Worm (Caenorhabditis elegans) whole organism, mixed stage, embryonic: ENCODE measurements around the gene ddl-2.

Experiments used
- M03D4.4 ChIP-seq: sonication (generic microtip); optimal IDR thresholded peaks from 2 replicates; lab custom pipeline; 2017; ENCODE audit warnings: mild to moderate bottlenecking, missing genetic modification characterization, missing compliant biosample characterization
- bed-3 ChIP-seq: fragments of 200-800 bp; sonication (Bioruptor generic); optimal IDR thresholded peaks from 3 replicates; lab custom pipeline; 2018; ENCODE audit warnings: mild to moderate bottlenecking, missing genetic modification characterization, moderate library complexity, missing compliant biosample characterization
- blmp-1 ChIP-seq: fragments of 150-350 bp; optimal IDR thresholded peaks from 2 replicates; lab custom pipeline; 2014; ENCODE audit warnings: missing biosample characterization, missing genetic modification characterization
- ceh-39 ChIP-seq: fragments of 150-350 bp; optimal IDR thresholded peaks from 2 replicates; lab custom pipeline; 2014; ENCODE audit warnings: missing biosample characterization, missing genetic modification characterization
- ceh-83 ChIP-seq: fragments of 200-800 bp; sonication (Bioruptor generic); optimal IDR thresholded peaks from 2 replicates; lab custom pipeline; 2018; ENCODE audit warnings: mild to moderate bottlenecking, missing genetic modification characterization, missing compliant biosample characterization
- ces-1 ChIP-seq: fragments of 150-350 bp; optimal IDR thresholded peaks from 2 replicates; lab custom pipeline; 2014; ENCODE audit warnings: missing biosample characterization, missing genetic modification reagents, missing genetic modification characterization
- cnd-1 ChIP-seq: fragments of 200-800 bp; sonication (Bioruptor generic); optimal IDR thresholded peaks from 2 replicates; lab custom pipeline; 2018; ENCODE audit warnings: mild to moderate bottlenecking, missing genetic modification characterization, missing compliant biosample characterization
- drap-1 ChIP-seq: fragments of 200-800 bp; sonication (Bioruptor generic); optimal IDR thresholded peaks from 3 replicates; lab custom pipeline; 2018; ENCODE audit warnings: mild to moderate bottlenecking, missing genetic modification characterization, missing compliant biosample characterization
- elt-3 ChIP-seq: fragments of 150-350 bp; optimal IDR thresholded peaks from 2 replicates; lab custom pipeline; 2014; ENCODE audit warnings: missing biosample characterization, missing genetic modification characterization
- flh-1 ChIP-seq: fragments of 200-800 bp; sonication (Bioruptor generic); optimal IDR thresholded peaks from 2 replicates; lab custom pipeline; 2018; ENCODE audit warnings: mild to moderate bottlenecking, missing genetic modification characterization, moderate library complexity, missing compliant biosample characterization
- ham-2 ChIP-seq: fragments of 200-800 bp; sonication (Bioruptor generic); optimal IDR thresholded peaks from 2 replicates; lab custom pipeline; 2018; ENCODE audit warnings: mild to moderate bottlenecking, missing genetic modification characterization, missing compliant biosample characterization
- hlh-1 ChIP-seq: fragments of 150-350 bp; optimal IDR thresholded peaks from 2 replicates; lab custom pipeline; 2014; ENCODE audit warnings: missing biosample characterization, missing genetic modification reagents, missing genetic modification characterization
- lin-13 ChIP-seq: fragments of 150-350 bp; optimal IDR thresholded peaks from 2 replicates; lab custom pipeline; 2014; ENCODE audit warnings: missing biosample characterization, missing genetic modification characterization
- lin-32 ChIP-seq: fragments of 200-800 bp; sonication (Bioruptor generic); optimal IDR thresholded peaks from 2 replicates; lab custom pipeline; 2018; ENCODE audit warnings: mild to moderate bottlenecking, missing genetic modification characterization, missing compliant biosample characterization
- lsy-2 ChIP-seq: fragments of 150-350 bp; optimal IDR thresholded peaks from 2 replicates; lab custom pipeline; 2014; ENCODE audit warnings: missing biosample characterization, missing genetic modification characterization
- mab-5 ChIP-seq: fragments of 150-350 bp; optimal IDR thresholded peaks from 2 replicates; lab custom pipeline; 2014; ENCODE audit warnings: missing biosample characterization, missing genetic modification characterization
- mep-1 ChIP-seq: fragments of 150-350 bp; optimal IDR thresholded peaks from 2 replicates; lab custom pipeline; 2017; ENCODE audit warnings: missing biosample characterization, missing genetic modification reagents, missing genetic modification characterization, inconsistent platforms
- nhr-12 ChIP-seq: fragments of 150-350 bp; optimal IDR thresholded peaks from 2 replicates; lab custom pipeline; 2014; ENCODE audit warnings: missing biosample characterization, missing genetic modification characterization
- nhr-2 ChIP-seq: fragments of 150-350 bp; optimal IDR thresholded peaks from 2 replicates; lab custom pipeline; 2014; ENCODE audit warnings: missing biosample characterization, missing genetic modification characterization
- nhr-237 ChIP-seq: fragments of 150-350 bp; optimal IDR thresholded peaks from 2 replicates; lab custom pipeline; 2014; ENCODE audit warnings: missing biosample characterization, missing genetic modification characterization
- nhr-28 ChIP-seq: fragments of 150-350 bp; optimal IDR thresholded peaks from 2 replicates; lab custom pipeline; 2014; ENCODE audit warnings: missing biosample characterization, missing genetic modification characterization
- nhr-76 ChIP-seq: sonication (generic microtip); optimal IDR thresholded peaks from 2 replicates; lab custom pipeline; 2017; ENCODE audit warnings: missing biosample characterization, missing genetic modification characterization
- pha-4 ChIP-seq: fragments of 150-350 bp; optimal IDR thresholded peaks from 2 replicates; lab custom pipeline; 2018; ENCODE audit warnings: missing biosample characterization, missing genetic modification reagents, missing genetic modification characterization
- sem-2 ChIP-seq: fragments of 200-800 bp; sonication (Bioruptor generic); optimal IDR thresholded peaks from 2 replicates; lab custom pipeline; 2018; ENCODE audit warnings: mild to moderate bottlenecking, missing genetic modification characterization, missing compliant biosample characterization
- snpc-4 ChIP-seq: fragments of 150-350 bp; optimal IDR thresholded peaks from 2 replicates; lab custom pipeline; 2014; ENCODE audit warnings: missing biosample characterization, missing genetic modification characterization
- sptf-1 ChIP-seq: sonication (generic microtip); optimal IDR thresholded peaks from 2 replicates; lab custom pipeline; 2017; ENCODE audit warnings: mild to moderate bottlenecking, missing genetic modification characterization, moderate library complexity, missing compliant biosample characterization
- tbx-8 ChIP-seq: fragments of 200-800 bp; sonication (Bioruptor generic); optimal IDR thresholded peaks from 2 replicates; lab custom pipeline; 2018; ENCODE audit warnings: mild to moderate bottlenecking, missing genetic modification characterization, moderate library complexity, missing compliant biosample characterization
- unc-120 ChIP-seq: sonication (generic microtip); optimal IDR thresholded peaks from 2 replicates; lab custom pipeline; 2017; ENCODE audit warnings: missing genetic modification characterization, missing compliant biosample characterization; ENCODE audit not compliant: poor library complexity, severe bottlenecking
- unc-39 ChIP-seq: fragments of 150-350 bp; optimal IDR thresholded peaks from 2 replicates; lab custom pipeline; 2014; ENCODE audit warnings: missing biosample characterization, missing genetic modification characterization
- unc-62 ChIP-seq: fragments of 150-350 bp; optimal IDR thresholded peaks from 2 replicates; lab custom pipeline; 2014; ENCODE audit warnings: missing biosample characterization, missing genetic modification reagents, missing genetic modification characterization
- zip-8 ChIP-seq: fragments of 150-350 bp; optimal IDR thresholded peaks from 2 replicates; lab custom pipeline; 2014; ENCODE audit warnings: missing biosample characterization, missing genetic modification characterization
- ztf-11 ChIP-seq: fragments of 150-350 bp; optimal IDR thresholded peaks from 2 replicates; lab custom pipeline; 2014; ENCODE audit warnings: missing biosample characterization, missing genetic modification characterization

The ddl-2 gene

ce11 chrII:13585655-13586170 lies 38.3 kb upstream of the ddl-2 start, which contains the start of gene Y48E1B.8:
Gene Y48E1B.8 (plus strand): TSS chrII:13585705.
- TF ChIP-seq nhr-28 (tag; lab: Kevin White, UChicago) (no peak), ces-1 (no peak), unc-62 (GFP tag; lab: Kevin White, UChicago) (no peak), ceh-83 (GFP tag; lab: Kevin White, UChicago) (no peak), nhr-76 (tag; lab: Kevin White, UChicago) (no peak), snpc-4 (tag; lab: Kevin White, UChicago) (no peak), zip-8 (tag; lab: Kevin White, UChicago) (no peak), ham-2 (GFP tag; lab: Kevin White, UChicago) (no peak), drap-1 (GFP tag; lab: Kevin White, UChicago) (no peak), elt-3 (tag; lab: Kevin White, UChicago) (no peak), pha-4 (tag; lab: Kevin White, UChicago) (no peak), nhr-237 (tag; lab: Kevin White, UChicago) (no peak)

DNA sequence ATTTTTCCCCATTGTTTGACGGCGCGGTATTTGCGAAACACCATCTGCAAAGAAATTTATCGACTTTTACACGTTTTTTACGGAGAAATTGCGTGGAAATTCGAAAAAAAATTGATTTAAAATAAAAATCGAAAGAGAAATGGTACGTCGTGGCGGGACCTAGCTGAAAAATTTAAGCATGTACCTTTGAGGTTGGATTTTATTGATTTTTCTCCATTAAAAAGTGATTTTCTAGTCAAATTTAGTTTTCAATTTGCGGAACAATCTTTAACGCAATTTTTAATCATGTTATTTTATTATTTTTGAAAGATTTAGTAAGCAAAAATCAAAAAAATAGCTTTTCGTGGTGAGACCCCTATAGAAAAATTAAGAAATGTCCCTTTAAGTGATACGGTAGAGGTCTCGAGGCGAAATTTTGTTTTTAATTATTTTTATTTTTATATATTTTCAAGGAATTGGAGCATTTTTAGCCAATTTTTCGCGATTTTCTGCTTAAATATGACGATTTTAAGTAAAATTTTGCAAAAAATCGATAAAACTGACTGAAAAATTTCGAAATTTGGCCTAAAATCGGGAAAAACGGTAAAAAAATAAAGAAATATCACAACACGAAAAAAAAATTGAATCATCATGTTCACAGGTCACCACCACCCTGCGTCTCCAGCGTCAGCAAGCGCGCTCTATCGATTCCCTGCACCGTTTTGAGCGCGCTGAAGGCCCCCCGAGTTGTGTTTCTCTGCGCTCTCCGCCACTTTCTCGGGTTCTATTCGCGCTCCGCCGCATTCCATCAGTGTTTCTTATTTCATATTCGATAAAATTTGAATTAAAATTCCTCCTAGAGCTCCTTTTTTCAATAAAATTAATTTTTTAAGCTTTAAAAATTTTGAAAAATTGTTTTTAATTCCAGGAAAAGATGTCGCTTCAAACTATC lies 27.8 kb upstream of the ddl-2 start, which contains the start of the genes mrpl-37 and lin-38:
Gene mrpl-37, minus strand, starts transcription at position 51 of the 931 bp plus-strand sequence.
Gene lin-38, plus strand, starts transcription at position 908 of the 931 bp plus-strand sequence.
- no peak for TF ChIP-seq flh-1 (GFP tag; lab: Kevin White, UChicago)
- peak; percentile 77 for TF ChIP-seq nhr-237 (tag; lab: Kevin White, UChicago)
- no peak for TF ChIP-seq nhr-28 (tag; lab: Kevin White, UChicago)
- no peak for TF ChIP-seq elt-3 (tag; lab: Kevin White, UChicago)
- TF ChIP-seq ceh-39 (tag; lab: Kevin White, UChicago), result peak; percentile 33
- TF ChIP-seq mep-1 (tag; lab: Kevin White, UChicago), result peak; percentile 92
- peak; percentile 60 for TF ChIP-seq lsy-2 (tag; lab: Kevin White, UChicago)
- TF ChIP-seq lin-13, result peak; percentile 53
- TF ChIP-seq drap-1 (GFP tag; lab: Kevin White, UChicago), result no peak
- no peak for TF ChIP-seq blmp-1 (tag; lab: Kevin White, UChicago)
- no peak for TF ChIP-seq nhr-12 (tag; lab: Kevin White, UChicago)
- peak; percentile 60 for TF ChIP-seq unc-120
- TF ChIP-seq unc-39 (tag; lab: Kevin White, UChicago), result no peak
- TF ChIP-seq hlh-1, result peak; percentile 49
- TF ChIP-seq pha-4 (tag; lab: Kevin White, UChicago), result peak; percentile 66
- TF ChIP-seq cnd-1 (tag; lab: Kevin White, UChicago), result no peak
- peak; percentile 75 for TF ChIP-seq ces-1
- TF ChIP-seq unc-62 (GFP tag; lab: Kevin White, UChicago), result no peak

ce11 chrII:13574395-13574794 lies 26.9 kb upstream of the ddl-2 start:
- TF ChIP-seq cnd-1 (tag; lab: Kevin White, UChicago) (no peak), drap-1 (GFP tag; lab: Kevin White, UChicago) (no peak), nhr-2 (tag; lab: Kevin White, UChicago) (no peak), ceh-39 (tag; lab: Kevin White, UChicago) (no peak)

- TF ChIP-seq sem-2 (GFP tag; lab: Kevin White, UChicago) (no peak), tbx-8 (GFP tag; lab: Kevin White, UChicago) (no peak), elt-3 (tag; lab: Kevin White, UChicago) (no peak), nhr-12 (tag; lab: Kevin White, UChicago) (no peak), unc-120 (no peak), lin-13 (no peak), mab-5 (tag; lab: Kevin White, UChicago) (no peak), mep-1 (tag; lab: Kevin White, UChicago) (no peak), zip-8 (tag; lab: Kevin White, UChicago) (no peak), pha-4 (tag; lab: Kevin White, UChicago) (no peak), ceh-83 (GFP tag; lab: Kevin White, UChicago) (no peak)
- TF ChIP-seq, all 35 proteins: peak for 0
These were observed 20.4 kb upstream of the ddl-2 start, which contains the start of gene Y48E1B.3 for ce11 chrII:13567871-13568270. Gene Y48E1B.3 (minus strand): TSS chrII:13567971.

- TF ChIP-seq pha-4 (tag; lab: Kevin White, UChicago) (no peak), bed-3 (GFP tag; lab: Kevin White, UChicago) (no peak), ztf-11 (no peak), ham-2 (GFP tag; lab: Kevin White, UChicago) (no peak), mab-5 (tag; lab: Kevin White, UChicago) (no peak), lin-32 (no peak), unc-39 (tag; lab: Kevin White, UChicago) (no peak), hlh-1 (no peak), unc-120 (no peak), mep-1 (tag; lab: Kevin White, UChicago) (no peak), M03D4.4 (tag; lab: Kevin White, UChicago) (no peak), unc-62 (GFP tag; lab: Kevin White, UChicago) (no peak), sptf-1 (tag; lab: Kevin White, UChicago) (no peak), nhr-12 (tag; lab: Kevin White, UChicago) (no peak), nhr-2 (tag; lab: Kevin White, UChicago) (no peak), nhr-28 (tag; lab: Kevin White, UChicago) (no peak), cnd-1 (tag; lab: Kevin White, UChicago) (no peak), elt-3 (tag; lab: Kevin White, UChicago) (no peak), sem-2 (GFP tag; lab: Kevin White, UChicago) (no peak)
These were observed 13.1 kb upstream of the ddl-2 start for ce11 chrII:13560553-13560952.
